Fruit fly (Drosophila melanogaster) whole organism, adult: ENCODE measurements around the gene CG13694.

Source experiments
- Clk ChIP-seq: fragments of 200-800 bp; sonication (Bioruptor generic); optimal IDR thresholded peaks from 2 replicates; lab custom pipeline; 2017; ENCODE audit warnings: missing biosample characterization, missing genetic modification characterization
- Hr96 ChIP-seq: fragments of 200-800 bp; sonication (Bioruptor generic); optimal IDR thresholded peaks from 2 replicates; lab custom pipeline; 2016; ENCODE audit warnings: missing biosample characterization, missing genetic modification characterization
- Mnt ChIP-seq: fragments of 200-800 bp; sonication (Bioruptor generic); optimal IDR thresholded peaks from 2 replicates; lab custom pipeline; 2016; ENCODE audit warnings: missing biosample characterization, mild to moderate bottlenecking, missing genetic modification characterization
- bab1 ChIP-seq: fragments of 200-800 bp; sonication (Bioruptor generic); optimal IDR thresholded peaks from 3 replicates; lab custom pipeline; 2019; ENCODE audit warnings: missing biosample characterization, mild to moderate bottlenecking, missing genetic modification characterization, moderate library complexity
- cic ChIP-seq: fragments of 200-800 bp; sonication (Bioruptor generic); optimal IDR thresholded peaks from 2 replicates; lab custom pipeline; 2017; ENCODE audit warnings: missing biosample characterization, mild to moderate bottlenecking, missing genetic modification characterization, moderate library complexity
- pad ChIP-seq: fragments of 200-800 bp; sonication (Bioruptor generic); optimal IDR thresholded peaks from 3 replicates; lab custom pipeline; 2017; ENCODE audit warnings: missing biosample characterization, missing genetic modification characterization, mild to moderate bottlenecking, moderate library complexity, missing genetic modification reagents
- toe ChIP-seq: fragments of 200-800 bp; sonication (Bioruptor generic); optimal IDR thresholded peaks from 2 replicates; lab custom pipeline; 2016; ENCODE audit warnings: missing biosample characterization, missing genetic modification characterization

DNA sequence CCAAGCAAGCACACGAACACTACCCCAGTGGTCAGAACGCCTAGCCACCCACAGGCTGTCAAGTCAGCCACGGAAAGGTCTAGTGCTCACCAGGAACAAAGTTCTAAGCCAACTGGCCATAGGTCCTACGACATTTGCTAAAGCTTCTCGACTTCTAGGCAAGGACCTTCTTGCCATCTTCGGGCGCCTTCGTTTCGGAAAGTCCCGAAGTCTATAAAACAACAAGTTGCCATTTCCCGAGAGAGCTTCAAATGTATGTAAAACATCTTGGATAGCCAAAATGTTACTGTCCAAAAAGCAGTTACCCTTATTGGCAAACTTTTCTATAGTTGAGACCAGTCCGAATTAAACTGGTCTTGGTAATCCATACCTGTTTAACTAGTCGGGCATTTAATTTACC, 30.2 kb upstream of the CG13694 start:
- no peak for TF ChIP-seq Hr96
- no peak for TF ChIP-seq pad (GFP tag; lab: Kevin White, UChicago)
- no peak for TF ChIP-seq Clk (GFP tag; lab: Kevin White, UChicago)
- no peak for TF ChIP-seq Mnt
- TF ChIP-seq bab1 (GFP tag; lab: Kevin White, UChicago) = no peak
- no peak for TF ChIP-seq cic (GFP tag; lab: Kevin White, UChicago)
- no peak for TF ChIP-seq toe (GFP tag; lab: Kevin White, UChicago)
